Comparison of ENCODE assay signal across 3 worm cellular contexts in the genomic region with DNA sequence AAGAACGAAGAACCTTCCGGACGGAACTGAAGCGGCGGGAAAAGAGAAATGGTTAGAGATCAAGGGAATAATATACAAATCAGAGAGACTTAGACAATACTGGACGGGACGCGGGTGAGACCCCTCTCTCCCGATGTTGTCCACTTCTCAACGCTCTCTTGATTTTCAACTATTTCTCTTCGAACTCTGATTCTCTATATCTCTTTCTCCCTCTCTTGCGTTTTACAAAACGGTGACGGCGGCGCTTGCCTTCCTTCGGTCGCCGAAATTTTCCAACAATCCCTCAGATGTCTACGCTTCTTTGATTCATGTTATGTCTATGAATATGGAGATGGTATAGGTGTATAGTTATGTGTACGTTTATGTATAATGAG.
TF ChIP-seq lines count a peak whose summit lies in the region.

No protein-coding gene starts in this region.

TF ChIP-seq in whole organism, L1 larva, 84 proteins besides CTCF, POLR2A, EP300 and RAD21 (continued from another document):
- TF ChIP-seq mdl-1 (tag; optimal IDR thresholded peaks at IDR 0.05; lab: Kevin White, UChicago) (peak in 1 of 2 experiments; percentile 30), mep-1 (tag; optimal IDR thresholded peaks at IDR 0.05; lab: Kevin White, UChicago) (peak; percentile 76), ztf-4 (tag; optimal IDR thresholded peaks at IDR 0.05; lab: Kevin White, UChicago) (peak; percentile 4), lin-13 (GFP tag; optimal IDR thresholded peaks at IDR 0.05; lab: Kevin White, UChicago) (peak; percentile 35), vab-15 (tag; optimal IDR thresholded peaks at IDR 0.05; lab: Kevin White, UChicago) (no peak), rnt-1 (tag; optimal IDR thresholded peaks at IDR 0.05; lab: Kevin White, UChicago) (peak; percentile 59), nhr-71 (tag; optimal IDR thresholded peaks at IDR 0.05; lab: Kevin White, UChicago) (peak; percentile 77), zip-4 (GFP tag; optimal IDR thresholded peaks at IDR 0.05; lab: Kevin White, UChicago) (no peak), pag-3 (tag; optimal IDR thresholded peaks at IDR 0.05; lab: Kevin White, UChicago; ENCODE audit: borderline replicate concordance, insufficient read depth) (no peak)

TF ChIP-seq in whole organism, L4 larva, 104 proteins besides CTCF, POLR2A, EP300 and RAD21 (continued from another document):
- no peak for TF ChIP-seq F26F4.8 (GFP tag; conservative IDR thresholded peaks at IDR 0.05; lab: Robert Waterston, UW)
- no peak for TF ChIP-seq ZK546.5 (tag; optimal IDR thresholded peaks at IDR 0.05; lab: Kevin White, UChicago)
- TF ChIP-seq ztf-11 (tag; optimal IDR thresholded peaks at IDR 0.05; lab: Kevin White, UChicago) = no peak
- TF ChIP-seq nhr-28 (tag; optimal IDR thresholded peaks at IDR 0.05; lab: Kevin White, UChicago) = peak; percentile 67
- peak; percentile 87 for TF ChIP-seq dve-1 (tag; optimal IDR thresholded peaks at IDR 0.05; lab: Kevin White, UChicago; ENCODE audit: insufficient read depth)
- peak in 1 of 2 experiments; percentile 1 for TF ChIP-seq daf-16 (GFP tag; optimal IDR thresholded peaks at IDR 0.05; lab: Kevin White, UChicago)
- peak; percentile 67 for TF ChIP-seq daf-16 (tag; optimal IDR thresholded peaks at IDR 0.05; lab: Kevin White, UChicago)
- TF ChIP-seq mxl-2 (GFP tag; conservative IDR thresholded peaks at IDR 0.05; lab: Robert Waterston, UW) = no peak
- TF ChIP-seq lin-13 (GFP tag; optimal IDR thresholded peaks at IDR 0.05; lab: Kevin White, UChicago) = peak; percentile 16
TF ChIP-seq in whole organism, L4 larva: peak in this region for 22.

TF ChIP-seq in whole organism, late embryonic, 69 proteins besides CTCF, POLR2A, EP300 and RAD21 (continued from another document):
- TF ChIP-seq unc-55 (GFP tag; optimal IDR thresholded peaks at IDR 0.05; lab: Kevin White, UChicago) = peak; percentile 15
- peak; percentile 50 for TF ChIP-seq pax-1 (tag; optimal IDR thresholded peaks at IDR 0.05; lab: Kevin White, UChicago)
- peak; percentile 86 for TF ChIP-seq rnt-1 (tag; optimal IDR thresholded peaks at IDR 0.05; lab: Kevin White, UChicago)
- no peak for TF ChIP-seq ceh-2 (tag; optimal IDR thresholded peaks at IDR 0.05; lab: Kevin White, UChicago)
- TF ChIP-seq odd-2 (tag; optimal IDR thresholded peaks at IDR 0.05; lab: Kevin White, UChicago) = no peak
- no peak for TF ChIP-seq fkh-10 (GFP tag; optimal IDR thresholded peaks at IDR 0.05; lab: Kevin White, UChicago)
- no peak for TF ChIP-seq pha-4 (tag; optimal IDR thresholded peaks at IDR 0.05; lab: Kevin White, UChicago)
- TF ChIP-seq dve-1 (tag; optimal IDR thresholded peaks at IDR 0.05; lab: Kevin White, UChicago) = no peak
TF ChIP-seq in whole organism, late embryonic: peak in this region for 14.
